Fruit fly (Drosophila melanogaster): ENCODE data around the gene CG18814.
A peak's percentile ranks its signal among the peaks of the same experiment; 100 is the strongest.

The CG18814 gene

dm6 chr3L:16411566-16411965 lies 41.9 kb downstream of the CG18814 start, which contains the start of gene fax (continued):
- TF ChIP-seq CG1233 (GFP tag; optimal IDR thresholded peaks at IDR 0.05) (peak; percentile 0), zf30C (GFP tag; optimal IDR thresholded peaks at IDR 0.05) (peak; percentile 67), sisA (GFP tag; IDR thresholded peaks at IDR 0.05) (no peak), CG15601 (tag; optimal IDR thresholded peaks at IDR 0.05) (peak; percentile 30), Fer3 (tag; optimal IDR thresholded peaks at IDR 0.05) (no peak), CG1603 (tag; optimal IDR thresholded peaks at IDR 0.05) (peak; percentile 66), CG4730 (GFP tag; IDR thresholded peaks at IDR 0.05) (no peak), CG6689 (GFP tag; IDR thresholded peaks at IDR 0.05) (no peak), Kr (GFP tag; optimal IDR thresholded peaks at IDR 0.05) (peak; percentile 70), knrl (GFP tag; IDR thresholded peaks at IDR 0.05; ENCODE audit: partially characterized antibody) (no peak), trh (GFP tag; optimal IDR thresholded peaks at IDR 0.05) (no peak), sc (optimal IDR thresholded peaks at IDR 0.05) (no peak), sc (GFP tag; optimal IDR thresholded peaks at IDR 0.05) (no peak), zfh2 (GFP tag; optimal IDR thresholded peaks at IDR 0.05) (no peak), CG12155 (GFP tag; optimal IDR thresholded peaks at IDR 0.05) (no peak), CG18262 (tag; optimal IDR thresholded peaks at IDR 0.05) (peak; percentile 4), CG8281 (tag; optimal IDR thresholded peaks at IDR 0.05) (no peak), grau (tag; optimal IDR thresholded peaks at IDR 0.05) (peak; percentile 29), Ada2b (GFP tag; IDR thresholded peaks at IDR 0.05) (no peak), pho (GFP tag; optimal IDR thresholded peaks at IDR 0.05) (no peak), Myb (GFP tag; optimal IDR thresholded peaks at IDR 0.05) (peak; percentile 54), CG11085 (GFP tag; IDR thresholded peaks at IDR 0.05) (no peak), CG3838 (GFP tag; optimal IDR thresholded peaks at IDR 0.05) (no peak), Aef1 (GFP tag; IDR thresholded peaks at IDR 0.05) (no peak), CG17912 (GFP tag; optimal IDR thresholded peaks at IDR 0.05) (peak; percentile 4), lov (optimal IDR thresholded peaks at IDR 0.05) (no peak), lov (GFP tag; IDR thresholded peaks at IDR 0.05) (no peak; the same call in 2 of the 3 replicates), seq (GFP tag; IDR thresholded peaks at IDR 0.05) (peak; percentile 17; the same call in 1 of the 2 replicates), CG31224 (GFP tag; IDR thresholded peaks at IDR 0.05) (no peak), prd (optimal IDR thresholded peaks at IDR 0.05) (no peak), prd (GFP tag; IDR thresholded peaks at IDR 0.05) (no peak; the same call in 2 of the 3 replicates), CG4820 (GFP tag; optimal IDR thresholded peaks at IDR 0.05) (no peak), sens-2 (GFP tag; IDR thresholded peaks at IDR 0.05) (no peak), tgo (GFP tag; IDR thresholded peaks at IDR 0.05) (no peak), Elba2 (GFP tag; optimal IDR thresholded peaks at IDR 0.05) (peak; percentile 10), br (optimal IDR thresholded peaks at IDR 0.05) (no peak), CG1529 (GFP tag; optimal IDR thresholded peaks at IDR 0.05) (no peak), CG43689 (GFP tag; IDR thresholded peaks at IDR 0.05) (no peak), dpn (GFP tag; optimal IDR thresholded peaks at IDR 0.05) (peak in 1 of 2 experiments; percentile 10), danr (GFP tag; IDR thresholded peaks at IDR 0.05) (no peak), CG10543 (GFP tag; optimal IDR thresholded peaks at IDR 0.05) (peak; percentile 31), CG14710 (tag; optimal IDR thresholded peaks at IDR 0.05) (peak; percentile 87), CG2889 (GFP tag; IDR thresholded peaks at IDR 0.05) (no peak), nom (GFP tag; optimal IDR thresholded peaks at IDR 0.05) (peak; percentile 88), CG1024 (GFP tag; IDR thresholded peaks at IDR 0.05) (no peak), Optix (GFP tag; IDR thresholded peaks at IDR 0.05) (no peak), CG15269 (tag; optimal IDR thresholded peaks at IDR 0.05) (peak; percentile 18), Atf-2 (GFP tag; optimal IDR thresholded peaks at IDR 0.05) (no peak), Atf3 (GFP tag; optimal IDR thresholded peaks at IDR 0.05) (no peak), CG14667 (GFP tag; IDR thresholded peaks at IDR 0.05) (no peak), disco-r (GFP tag; optimal IDR thresholded peaks at IDR 0.05) (no peak), pita (GFP tag; optimal IDR thresholded peaks at IDR 0.05) (no peak), dmrt11E (tag; optimal IDR thresholded peaks at IDR 0.05) (no peak), Max (GFP tag; optimal IDR thresholded peaks at IDR 0.05) (no peak)

All from whole organism, embryonic.